Worm (Caenorhabditis elegans): Measurements from ENCODE around the gene abce-1.

- no peak for TF ChIP-seq W03F9.2 (tag; optimal IDR thresholded peaks at IDR 0.05)
- no peak for TF ChIP-seq him-1 (tag; optimal IDR thresholded peaks at IDR 0.05)
- no peak for TF ChIP-seq dao-5 (tag; optimal IDR thresholded peaks at IDR 0.05)
Measured at ce11 chrIII:13201079-13201478, 47.5 kb downstream of the abce-1 start.

All from whole organism, L4/young adult.